Worm (Caenorhabditis elegans): ENCODE measurements around the gene rap-2.
A peak's percentile ranks its signal among the peaks of the same experiment; 100 is the strongest.

The rap-2 gene

ce11 chrV:15071015-15071810 lies 7.3 kb upstream of the rap-2 start, which contains the start of gene unc-76 (continued):
- TF ChIP-seq K09A11.1 (tag; optimal IDR thresholded peaks at IDR 0.05; ENCODE audit: insufficient read depth) (peak; percentile 3), C38D4.7 (GFP tag; optimal IDR thresholded peaks at IDR 0.05) (no peak), eyg-1 (tag; optimal IDR thresholded peaks at IDR 0.05) (no peak), pha-4 (tag; optimal IDR thresholded peaks at IDR 0.05) (no peak), madf-2 (tag; optimal IDR thresholded peaks at IDR 0.05) (no peak), ceh-9 (tag; optimal IDR thresholded peaks at IDR 0.05) (no peak), che-1 (tag; optimal IDR thresholded peaks at IDR 0.05) (no peak), zip-5 (tag; optimal IDR thresholded peaks at IDR 0.05) (no peak), lin-11 (tag; optimal IDR thresholded peaks at IDR 0.05) (no peak), pat-9 (tag; optimal IDR thresholded peaks at IDR 0.05) (no peak), pros-1 (tag; optimal IDR thresholded peaks at IDR 0.05) (peak; percentile 73), tbx-7 (tag; optimal IDR thresholded peaks at IDR 0.05) (no peak), unc-86 (tag; optimal IDR thresholded peaks at IDR 0.05) (peak; percentile 18), unc-42 (tag; optimal IDR thresholded peaks at IDR 0.05) (peak; percentile 90), nhr-11 (tag; optimal IDR thresholded peaks at IDR 0.05) (no peak), odd-2 (tag; optimal IDR thresholded peaks at IDR 0.05) (no peak), unc-55 (GFP tag; optimal IDR thresholded peaks at IDR 0.05) (peak; percentile 89), ahr-1 (tag; optimal IDR thresholded peaks at IDR 0.05) (no peak), dve-1 (tag; optimal IDR thresholded peaks at IDR 0.05) (peak; percentile 92), ztf-16 (tag; optimal IDR thresholded peaks at IDR 0.05) (no peak), ceh-48 (tag; optimal IDR thresholded peaks at IDR 0.05) (peak; percentile 52), ama-1 (optimal IDR thresholded peaks at IDR 0.05) (no peak), ceh-24 (tag; optimal IDR thresholded peaks at IDR 0.05) (no peak), F13H6.1 (tag; optimal IDR thresholded peaks at IDR 0.05) (peak; percentile 52), gmeb-2 (tag; optimal IDR thresholded peaks at IDR 0.05) (no peak), fax-1 (tag; optimal IDR thresholded peaks at IDR 0.05) (peak; percentile 32), ceh-45 (GFP tag; IDR thresholded peaks at IDR 0.05) (no peak), ceh-14 (tag; optimal IDR thresholded peaks at IDR 0.05) (peak; percentile 74), ceh-30 (tag; optimal IDR thresholded peaks at IDR 0.05) (no peak), T23F11.4 (GFP tag; optimal IDR thresholded peaks at IDR 0.05) (no peak), pag-3 (tag; optimal IDR thresholded peaks at IDR 0.05; ENCODE audit: borderline replicate concordance) (no peak), syd-9 (tag; optimal IDR thresholded peaks at IDR 0.05) (peak; percentile 24), unc-3 (GFP tag; conservative IDR thresholded peaks at IDR 0.05) (no peak), unc-3 (tag; optimal IDR thresholded peaks at IDR 0.05) (peak; percentile 57)

- no peak for TF ChIP-seq lin-11 (tag; optimal IDR thresholded peaks at IDR 0.05)
- peak; percentile 73 for TF ChIP-seq unc-42 (tag; optimal IDR thresholded peaks at IDR 0.05)
These were observed 5.6 kb upstream of the rap-2 start for ce11 chrV:15069435-15069985.

- no peak for TF ChIP-seq lim-6 (tag; optimal IDR thresholded peaks at IDR 0.05)
- TF ChIP-seq nhr-232 (tag; optimal IDR thresholded peaks at IDR 0.05): no peak
- no peak for TF ChIP-seq T23F11.4 (GFP tag; optimal IDR thresholded peaks at IDR 0.05)
- no peak for TF ChIP-seq C38D4.7 (GFP tag; optimal IDR thresholded peaks at IDR 0.05)
These were observed 4.5 kb upstream of the rap-2 start, which contains the start of gene dnj-3 for ce11 chrV:15068378-15068777. Gene dnj-3, plus strand, starts transcription at chrV:15068678.

ce11 chrV:15067165-15067564 lies 3.3 kb upstream of the rap-2 start, which contains the start of gene C25D7.10:
Gene C25D7.10, plus strand, starts transcription at chrV:15067465.
- TF ChIP-seq K09A11.1 (tag; optimal IDR thresholded peaks at IDR 0.05; ENCODE audit: insufficient read depth) (no peak), ceh-19 (GFP tag; optimal IDR thresholded peaks at IDR 0.05) (no peak), npax-4 (tag; optimal IDR thresholded peaks at IDR 0.05) (no peak)
